Fruit fly (Drosophila melanogaster) whole organism, embryonic: ENCODE results near the gene CG15449.
A peak's percentile ranks its signal among the peaks of the same experiment; 100 is the strongest.

Experiments used
- B-H1 ChIP-seq: fragments of 200-800 bp; sonication (Bioruptor generic); IDR thresholded peaks from 3 replicates; pipeline ENCODE4 v1.3.6; 2022; ENCODE audit warnings: missing biosample characterization, missing genetic modification characterization
- CG11398 ChIP-seq: fragments of 200-800 bp; sonication (Bioruptor generic); optimal IDR thresholded peaks from 2 replicates; lab custom pipeline; 2016; ENCODE audit warnings: missing biosample characterization, missing genetic modification characterization
- CG14441 ChIP-seq: fragments of 200-800 bp; sonication (Bioruptor generic); IDR thresholded peaks from 2 replicates; pipeline ENCODE4 v1.3.6; 2022; ENCODE audit warnings: missing biosample characterization, missing genetic modification characterization
- CG2875 ChIP-seq: fragments of 200-800 bp; sonication (Bioruptor generic); optimal IDR thresholded peaks from 2 replicates; lab custom pipeline; 2017; ENCODE audit warnings: missing biosample characterization, mild to moderate bottlenecking, missing genetic modification characterization, missing genetic modification reagents
- CG3838 ChIP-seq: fragments of 200-800 bp; sonication (Bioruptor generic); optimal IDR thresholded peaks from 3 replicates; lab custom pipeline; 2016; ENCODE audit warnings: missing biosample characterization, missing genetic modification characterization
- CG6175 ChIP-seq: fragments of 200-800 bp; sonication (Bioruptor generic); IDR thresholded peaks from 3 replicates; pipeline ENCODE4 v1.3.6; 2022; ENCODE audit warnings: missing biosample characterization, missing genetic modification characterization
- CG8388 ChIP-seq: fragments of 200-800 bp; sonication (Bioruptor generic); optimal IDR thresholded peaks from 2 replicates; lab custom pipeline; 2019; ENCODE audit warnings: missing biosample characterization, mild to moderate bottlenecking, missing genetic modification characterization, moderate library complexity
- CG8924 ChIP-seq: fragments of 200-800 bp; optimal IDR thresholded peaks from 3 replicates; lab custom pipeline; 2019; ENCODE audit warnings: missing biosample characterization, mild to moderate bottlenecking, missing genetic modification characterization, moderate library complexity
- CG9817 ChIP-seq: fragments of 200-800 bp; sonication (Bioruptor generic); optimal IDR thresholded peaks from 2 replicates; lab custom pipeline; 2018; ENCODE audit warnings: missing biosample characterization, mild to moderate bottlenecking, missing genetic modification characterization, moderate library complexity
- CG9932 ChIP-seq: fragments of 200-800 bp; sonication (Bioruptor generic); IDR thresholded peaks from 2 replicates; pipeline ENCODE4 v1.3.6; 2022; ENCODE audit warnings: missing biosample characterization, missing genetic modification characterization
- Dbx ChIP-seq: fragments of 200-800 bp; sonication (Bioruptor generic); IDR thresholded peaks from 3 replicates; pipeline ENCODE4 v1.3.6; 2022; ENCODE audit warnings: missing biosample characterization, missing genetic modification characterization
- Doc2 ChIP-seq: fragments of 200-800 bp; sonication (Bioruptor generic); IDR thresholded peaks from 2 replicates; pipeline ENCODE4 v1.3.6; 2022; ENCODE audit warnings: missing biosample characterization, missing genetic modification characterization
- ERR ChIP-seq: fragments of 200-800 bp; sonication (Bioruptor generic); optimal IDR thresholded peaks from 2 replicates; lab custom pipeline; 2016; ENCODE audit warnings: missing biosample characterization, missing genetic modification characterization
- Eip74EF ChIP-seq, 2 experiments: fragments of 200-800 bp in 1 of 2; fragments of >200 bp in 1 of 2; sonication (Bioruptor generic) in 1 of 2; optimal IDR thresholded peaks; 2 replicates each; lab custom pipeline; 2017 to 2019; ENCODE audit warnings: missing biosample characterization in 2 of 2, missing genetic modification characterization in 2 of 2, mild to moderate bottlenecking in 1 of 2, moderate library complexity in 1 of 2
- Ets65A ChIP-seq: fragments of 200-800 bp; sonication (Bioruptor generic); peaks from one replicate; lab custom pipeline; 2016; ENCODE audit warnings: missing biosample characterization, missing genetic modification characterization
- Fer2 ChIP-seq: fragments of 200-800 bp; sonication (Bioruptor generic); optimal IDR thresholded peaks from 2 replicates; lab custom pipeline; 2018; ENCODE audit warnings: missing biosample characterization, mild to moderate bottlenecking, missing genetic modification characterization, moderate library complexity
- HLHmδ ChIP-seq: fragments of 200-800 bp; sonication (Bioruptor generic); optimal IDR thresholded peaks from 2 replicates; lab custom pipeline; 2018; ENCODE audit warnings: missing biosample characterization, mild to moderate bottlenecking, missing genetic modification characterization, moderate library complexity
- HmgZ ChIP-seq: fragments of 200-800 bp; sonication (Bioruptor generic); optimal IDR thresholded peaks from 2 replicates; lab custom pipeline; 2018; ENCODE audit warnings: missing biosample characterization, mild to moderate bottlenecking, missing genetic modification characterization
- Hsf ChIP-seq: fragments of 200-800 bp; sonication (Bioruptor generic); optimal IDR thresholded peaks from 3 replicates; lab custom pipeline; 2016; ENCODE audit warnings: missing biosample characterization, missing genetic modification characterization
- Nf-YB ChIP-seq: fragments of 200-800 bp; sonication (Bioruptor generic); optimal IDR thresholded peaks from 3 replicates; lab custom pipeline; 2019; ENCODE audit warnings: missing biosample characterization, mild to moderate bottlenecking, missing genetic modification characterization, moderate library complexity
- Six4 ChIP-seq: fragments of 200-800 bp; sonication (Bioruptor generic); optimal IDR thresholded peaks from 2 replicates; lab custom pipeline; 2016; ENCODE audit warnings: missing biosample characterization, missing genetic modification characterization
- Ssrp ChIP-seq: fragments of 200-800 bp; sonication (Bioruptor generic); optimal IDR thresholded peaks from 2 replicates; lab custom pipeline; 2018; ENCODE audit warnings: missing biosample characterization, mild to moderate bottlenecking, missing genetic modification characterization, moderate library complexity
- Taf1 ChIP-seq: fragments of 200-800 bp; sonication (Bioruptor generic); IDR thresholded peaks from 2 replicates; pipeline ENCODE4 v1.3.6; 2022; ENCODE audit warnings: missing biosample characterization, missing genetic modification characterization
- Xbp1 ChIP-seq: fragments of 200-800 bp; sonication (Bioruptor generic); optimal IDR thresholded peaks from 3 replicates; lab custom pipeline; 2016; ENCODE audit warnings: missing biosample characterization, mild to moderate bottlenecking, missing genetic modification characterization
- abd-A ChIP-seq: fragments of 200-800 bp; sonication (Bioruptor generic); optimal IDR thresholded peaks from 3 replicates; lab custom pipeline; 2019; ENCODE audit warnings: missing biosample characterization, mild to moderate bottlenecking, missing genetic modification characterization, moderate library complexity
- bab2 ChIP-seq: fragments of 200-800 bp; sonication (Bioruptor generic); optimal IDR thresholded peaks from 2 replicates; lab custom pipeline; 2016; ENCODE audit warnings: missing biosample characterization, missing genetic modification characterization
- cas ChIP-seq: fragments of 200-800 bp; sonication (Bioruptor generic); IDR thresholded peaks from 2 replicates; pipeline ENCODE4 v1.3.6; 2022; ENCODE audit warnings: missing biosample characterization, missing genetic modification characterization
- chm ChIP-seq: fragments of 200-800 bp; sonication (Bioruptor generic); IDR thresholded peaks from 2 replicates; pipeline ENCODE4 v1.3.6; 2022; ENCODE audit warnings: missing biosample characterization, missing genetic modification characterization
- croc ChIP-seq: fragments of 200-800 bp; sonication (Bioruptor generic); conservative IDR thresholded peaks from 3 replicates; pipeline ENCODE4 v1.3.6; 2022; ENCODE audit warnings: missing biosample characterization, missing genetic modification characterization
- dmrt11E ChIP-seq: fragments of 200-800 bp; sonication (Bioruptor generic); optimal IDR thresholded peaks from 3 replicates; lab custom pipeline; 2018; ENCODE audit warnings: missing biosample characterization, mild to moderate bottlenecking, missing genetic modification characterization, moderate library complexity
- dmrt99B ChIP-seq: fragments of 200-800 bp; sonication (Bioruptor generic); optimal IDR thresholded peaks from 2 replicates; lab custom pipeline; 2018; ENCODE audit warnings: missing biosample characterization, mild to moderate bottlenecking, missing genetic modification characterization, moderate library complexity
- ewg ChIP-seq: fragments of 200-800 bp; sonication (Bioruptor generic); optimal IDR thresholded peaks from 3 replicates; lab custom pipeline; 2017; ENCODE audit warnings: mild to moderate bottlenecking, missing biosample characterization, missing genetic modification reagents, missing genetic modification characterization
- fd64A ChIP-seq: fragments of 200-800 bp; sonication (Bioruptor generic); optimal IDR thresholded peaks from 3 replicates; lab custom pipeline; 2018; ENCODE audit warnings: missing biosample characterization, mild to moderate bottlenecking, missing genetic modification characterization
- gem ChIP-seq: fragments of 200-800 bp; sonication (Bioruptor generic); optimal IDR thresholded peaks from 2 replicates; lab custom pipeline; 2019; ENCODE audit warnings: missing biosample characterization, mild to moderate bottlenecking, missing genetic modification characterization, moderate library complexity
- ken ChIP-seq: fragments of 200-800 bp; sonication (Bioruptor generic); IDR thresholded peaks from 3 replicates; pipeline ENCODE4 v1.3.6; 2022; ENCODE audit warnings: missing biosample characterization, missing genetic modification characterization
- psq ChIP-seq: fragments of 200-800 bp; sonication (Bioruptor generic); optimal IDR thresholded peaks from 2 replicates; lab custom pipeline; 2017; ENCODE audit warnings: missing biosample characterization, missing genetic modification characterization
- run ChIP-seq: fragments of 200-800 bp; sonication (Bioruptor generic); optimal IDR thresholded peaks from 3 replicates; lab custom pipeline; 2018; ENCODE audit warnings: missing biosample characterization, mild to moderate bottlenecking, missing genetic modification characterization
- sc ChIP-seq, 3 experiments: fragments of >200 bp in 2 of 3; fragments of 200-800 bp in 1 of 3; sonication (Bioruptor generic) in 1 of 3; optimal IDR thresholded peaks; 2 replicates in 2 of 3; 3 replicates in 1 of 3; lab custom pipeline; 2017; ENCODE audit warnings: mild to moderate bottlenecking in 1 of 3, missing biosample characterization in 1 of 3, missing genetic modification characterization in 1 of 3, missing genetic modification reagents in 1 of 3
- sim ChIP-seq: fragments of 200-800 bp; sonication (Bioruptor generic); IDR thresholded peaks from 2 replicates; pipeline ENCODE4 v1.3.6; 2022; ENCODE audit warnings: missing biosample characterization, missing genetic modification characterization
- slbo ChIP-seq: fragments of 200-800 bp; sonication (Bioruptor generic); IDR thresholded peaks from 2 replicates; pipeline ENCODE4 v1.3.6; 2022; ENCODE audit warnings: missing biosample characterization, missing genetic modification characterization
- sob ChIP-seq: fragments of 200-800 bp; sonication (Bioruptor generic); IDR thresholded peaks from 2 replicates; pipeline ENCODE4 v1.3.6; 2022; ENCODE audit warnings: missing biosample characterization, missing genetic modification characterization
- ssp ChIP-seq: fragments of 200-800 bp; sonication (Bioruptor generic); IDR thresholded peaks from 2 replicates; pipeline ENCODE4 v1.3.6; 2022; ENCODE audit warnings: missing biosample characterization, missing genetic modification characterization
- sug ChIP-seq: fragments of 200-800 bp; optimal IDR thresholded peaks from 2 replicates; lab custom pipeline; 2019; ENCODE audit warnings: missing biosample characterization, mild to moderate bottlenecking, missing genetic modification characterization, moderate library complexity
- tna ChIP-seq: fragments of 200-800 bp; sonication (Bioruptor generic); IDR thresholded peaks from 2 replicates; pipeline ENCODE4 v1.3.6; 2022; ENCODE audit warnings: missing biosample characterization, missing genetic modification characterization; ENCODE audit not compliant: partially characterized antibody
- unpg ChIP-seq: fragments of 200-800 bp; sonication (Bioruptor generic); optimal IDR thresholded peaks from 3 replicates; lab custom pipeline; 2018; ENCODE audit warnings: missing biosample characterization, mild to moderate bottlenecking, missing genetic modification characterization, moderate library complexity

CG15449 gene

DNA sequence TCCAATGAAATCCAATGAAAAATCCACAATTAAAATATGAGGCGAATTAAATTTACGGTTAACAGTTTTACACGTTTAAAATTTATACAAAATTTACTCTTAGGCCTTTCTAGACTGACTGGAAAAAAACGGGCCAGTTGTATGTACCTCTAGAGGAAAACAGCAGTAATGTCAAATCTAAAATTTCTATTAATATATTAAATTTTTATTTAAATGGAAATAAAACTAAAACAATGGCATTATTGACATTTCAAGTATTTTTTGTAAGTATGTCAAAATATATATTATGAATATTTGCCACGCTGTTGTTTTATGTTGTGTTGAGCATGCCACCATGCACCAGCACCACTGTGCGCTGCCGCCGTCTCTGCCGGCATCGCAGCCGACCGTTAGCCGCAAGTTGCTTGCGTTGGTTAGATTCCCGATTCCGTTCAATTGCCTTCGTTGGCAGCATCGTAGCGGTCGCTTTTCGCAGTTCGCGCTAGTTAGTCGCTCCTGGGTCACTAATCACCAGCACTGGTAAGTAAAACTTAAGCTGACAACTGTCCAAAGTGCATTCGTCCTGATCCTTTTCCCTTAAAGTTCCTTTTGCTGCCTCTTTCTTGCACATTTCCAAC lies 4.5 kb upstream of the CG15449 start, which contains the start of gene Cbs (continued):
- TF ChIP-seq Nf-YB (GFP tag; lab: Kevin White, UChicago): peak; percentile 19
- no peak for TF ChIP-seq fd64A (GFP tag; lab: Kevin White, UChicago)
- TF ChIP-seq Eip74EF (GFP tag; optimal IDR thresholded peaks at IDR 0.05; lab: Kevin White, UChicago): peak in 1 of 2 experiments; percentile 27
- no peak for TF ChIP-seq sc (optimal IDR thresholded peaks at IDR 0.05; lab: Kevin White, UChicago)
- TF ChIP-seq sc (GFP tag; optimal IDR thresholded peaks at IDR 0.05; lab: Kevin White, UChicago): peak; percentile 23
- TF ChIP-seq unpg (GFP tag; lab: Kevin White, UChicago): peak; percentile 57
- peak; percentile 49 for TF ChIP-seq ewg (GFP tag; lab: Kevin White, UChicago)
- peak; percentile 53 for TF ChIP-seq Six4 (GFP tag; lab: Kevin White, UChicago)
- TF ChIP-seq gem (tag; lab: Kevin White, UChicago): peak; percentile 79
- TF ChIP-seq CG6175 (GFP tag; lab: Robert Waterston, UW): 0 out of 3 replicates have a peak, but pooled peaks have one; percentile 23
- TF ChIP-seq chm: peak; percentile 48; the same call in 1 of the 2 replicates
- TF ChIP-seq bab2 (GFP tag; lab: Kevin White, UChicago): no peak
- peak; percentile 29 for TF ChIP-seq Ets65A (GFP tag; lab: Kevin White, UChicago)
- TF ChIP-seq sug (tag; lab: Kevin White, UChicago): peak; percentile 42
- TF ChIP-seq slbo: peak; percentile 86
- TF ChIP-seq run: no peak
- TF ChIP-seq HLHmδ: no peak
- TF ChIP-seq ken (GFP tag; lab: Robert Waterston, UW): peak; percentile 70; the same call in 2 of the 3 replicates
- no peak for TF ChIP-seq CG11398 (GFP tag; lab: Kevin White, UChicago)
- TF ChIP-seq dmrt11E (tag; lab: Kevin White, UChicago): peak; percentile 53
- peak; percentile 44 for TF ChIP-seq HmgZ (tag; lab: Kevin White, UChicago)
- TF ChIP-seq CG9932: peak; percentile 86
- peak; percentile 63 for TF ChIP-seq Dbx (GFP tag; lab: Robert Waterston, UW)
- TF ChIP-seq CG2875 (GFP tag; lab: Kevin White, UChicago): peak; percentile 19
- peak; percentile 14 for TF ChIP-seq abd-A (tag; lab: Kevin White, UChicago)
- 0 out of 2 replicates have a peak, but pooled peaks have one; percentile 52 for TF ChIP-seq sim (GFP tag; lab: Robert Waterston, UW)
- peak; percentile 40 for TF ChIP-seq Fer2 (tag; lab: Kevin White, UChicago)
- TF ChIP-seq CG8388 (GFP tag; lab: Kevin White, UChicago): peak; percentile 34
- TF ChIP-seq B-H1 (GFP tag; lab: Robert Waterston, UW): 0 out of 3 replicates have a peak, but pooled peaks have one; percentile 23
- TF ChIP-seq cas: peak; percentile 50; the same call in 1 of the 2 replicates
- TF ChIP-seq Doc2 (GFP tag; lab: Robert Waterston, UW): no peak
- TF ChIP-seq dmrt99B (tag; lab: Kevin White, UChicago): peak; percentile 79
- TF ChIP-seq CG9817 (tag; lab: Kevin White, UChicago): peak; percentile 45
- no peak for TF ChIP-seq ERR
- no peak for TF ChIP-seq CG3838 (GFP tag; lab: Kevin White, UChicago)
- TF ChIP-seq ssp (GFP tag; lab: Robert Waterston, UW): peak; percentile 43
- TF ChIP-seq CG8924 (tag; lab: Kevin White, UChicago): peak; percentile 67
- peak; percentile 25; the same call in 2 of the 3 replicates for TF ChIP-seq croc (GFP tag; lab: Robert Waterston, UW)
- peak; percentile 15 for TF ChIP-seq psq (GFP tag; lab: Kevin White, UChicago)
- peak; percentile 50; the same call in 1 of the 2 replicates for TF ChIP-seq Taf1 (GFP tag; lab: Robert Waterston, UW)
- peak; percentile 52 for TF ChIP-seq Ssrp (tag; lab: Kevin White, UChicago)
- peak; percentile 70 for TF ChIP-seq CG14441
- TF ChIP-seq Xbp1: peak; percentile 69
- TF ChIP-seq sob (GFP tag; lab: Robert Waterston, UW): peak; percentile 65
- no peak for TF ChIP-seq Hsf (GFP tag; lab: Kevin White, UChicago)
- 0 out of 2 replicates have a peak, but pooled peaks have one; percentile 6 for TF ChIP-seq tna (GFP tag; lab: Robert Waterston, UW)
